Worm (Caenorhabditis elegans): ENCODE results near the gene skr-3.

DNA sequence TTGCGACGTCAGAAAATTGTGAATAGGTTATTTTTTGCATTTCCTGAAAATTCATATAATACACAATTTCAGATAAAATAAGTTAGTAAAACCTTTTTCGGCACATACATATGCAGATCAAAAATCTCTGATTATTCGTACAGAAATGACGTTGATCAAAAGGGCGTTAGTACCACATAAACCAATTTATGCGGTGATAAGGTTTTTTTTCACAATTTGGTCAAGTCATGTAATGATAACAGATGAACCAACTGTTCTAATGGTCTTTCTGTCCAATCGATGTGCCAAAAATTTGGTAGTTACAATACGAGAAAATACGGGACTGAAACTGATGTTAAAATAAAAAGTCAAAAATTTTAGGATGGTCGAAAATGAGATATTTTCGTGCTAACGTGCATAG lies 40.8 kb upstream of the skr-3 start:
- TF ChIP-seq nhr-28 (tag; optimal IDR thresholded peaks at IDR 0.05), result no peak
- no peak for TF ChIP-seq unc-62 (GFP tag; optimal IDR thresholded peaks at IDR 0.05)
- no peak for TF ChIP-seq ZK546.5 (tag; optimal IDR thresholded peaks at IDR 0.05)
- TF ChIP-seq elt-3 (tag; optimal IDR thresholded peaks at IDR 0.05), result no peak
- TF ChIP-seq fkh-10 (GFP tag; optimal IDR thresholded peaks at IDR 0.05), result no peak
- no peak for TF ChIP-seq mml-1 (tag; optimal IDR thresholded peaks at IDR 0.05)
- no peak for TF ChIP-seq elt-1 (tag; optimal IDR thresholded peaks at IDR 0.05)
- TF ChIP-seq sea-2 (GFP tag; optimal IDR thresholded peaks at IDR 0.05), result no peak
- TF ChIP-seq fkh-2 (tag; optimal IDR thresholded peaks at IDR 0.05), result no peak

Measured in whole organism, L3 larva.